Fruit fly (Drosophila melanogaster) whole organism, embryonic: ENCODE measurements around the gene CG11562.

Experiments
- CG12391 ChIP-seq: fragments of 200-800 bp; sonication (Bioruptor generic); optimal IDR thresholded peaks from 3 replicates; lab custom pipeline; 2018; ENCODE audit warnings: missing biosample characterization, mild to moderate bottlenecking, missing genetic modification characterization, moderate library complexity
- CG13894 ChIP-seq: fragments of 200-800 bp; sonication (Bioruptor generic); optimal IDR thresholded peaks from 3 replicates; lab custom pipeline; 2018; ENCODE audit warnings: missing biosample characterization, mild to moderate bottlenecking, missing genetic modification characterization, moderate library complexity
- CG16779 ChIP-seq: fragments of 200-800 bp; sonication (Bioruptor generic); IDR thresholded peaks from 2 replicates; pipeline ENCODE4 v1.3.6; 2022; ENCODE audit warnings: missing biosample characterization, missing genetic modification characterization
- Gug ChIP-seq: fragments of 200-800 bp; sonication (Bioruptor generic); IDR thresholded peaks from 4 replicates; pipeline ENCODE4 v1.3.6; 2022; ENCODE audit warnings: missing biosample characterization, missing genetic modification characterization
- NC2β ChIP-seq: fragments of 200-800 bp; sonication (Bioruptor generic); optimal IDR thresholded peaks from 2 replicates; lab custom pipeline; 2016; ENCODE audit warnings: missing biosample characterization, missing genetic modification characterization
- Sox102F ChIP-seq: fragments of 200-800 bp; sonication (Bioruptor generic); optimal IDR thresholded peaks from 2 replicates; lab custom pipeline; 2018; ENCODE audit warnings: missing biosample characterization, mild to moderate bottlenecking, missing genetic modification characterization, moderate library complexity
- pb ChIP-seq: fragments of 200-800 bp; sonication (Bioruptor generic); optimal IDR thresholded peaks from 3 replicates; lab custom pipeline; 2016; ENCODE audit warnings: missing biosample characterization, missing genetic modification characterization
- slou ChIP-seq: fragments of 200-800 bp; sonication (Bioruptor generic); optimal IDR thresholded peaks from 3 replicates; lab custom pipeline; 2016; ENCODE audit warnings: missing biosample characterization, missing genetic modification characterization
- trh ChIP-seq: fragments of 200-800 bp; sonication (Bioruptor generic); optimal IDR thresholded peaks from 2 replicates; lab custom pipeline; 2016; ENCODE audit warnings: missing biosample characterization, missing genetic modification characterization
- zen ChIP-seq: fragments of 200-800 bp; sonication (Bioruptor generic); optimal IDR thresholded peaks from 3 replicates; lab custom pipeline; 2018; ENCODE audit warnings: missing biosample characterization, mild to moderate bottlenecking, missing genetic modification characterization, moderate library complexity

DNA sequence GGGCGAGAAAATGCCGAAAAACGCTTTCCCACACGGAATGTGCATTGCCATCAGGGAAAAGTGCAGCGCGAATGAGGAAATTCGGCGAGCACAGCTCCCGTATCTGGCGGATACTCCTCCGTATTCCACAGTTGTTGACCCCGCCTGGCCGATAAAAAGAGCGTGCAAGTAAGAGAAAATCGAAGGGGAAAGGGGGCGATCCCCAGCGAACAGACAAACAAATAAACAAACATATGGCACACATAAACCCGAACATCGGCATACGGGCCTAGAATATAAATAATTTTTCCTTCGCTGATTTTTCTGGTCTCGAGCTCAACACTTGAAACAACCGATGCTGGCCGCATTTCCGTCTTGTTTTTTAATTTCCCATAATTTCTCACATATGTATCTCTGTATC, 1.8 kb upstream of the CG11562 start:
- TF ChIP-seq pb (GFP tag; lab: Kevin White, UChicago) (no peak), trh (GFP tag; lab: Kevin White, UChicago) (no peak), NC2β (GFP tag; lab: Kevin White, UChicago) (no peak), Sox102F (GFP tag; lab: Kevin White, UChicago) (no peak), slou (GFP tag; lab: Kevin White, UChicago) (no peak), zen (tag; lab: Kevin White, UChicago) (no peak), Gug (GFP tag; lab: Robert Waterston, UW) (no peak), CG13894 (tag; lab: Kevin White, UChicago) (no peak), CG16779 (no peak), CG12391 (tag; lab: Kevin White, UChicago) (no peak)
